Fruit fly (Drosophila melanogaster) whole organism, wandering third instar larva: ENCODE results near the gene Actn3.
A peak's percentile ranks its signal among the peaks of the same experiment; 100 is the strongest.

Experiments
- Abd-B ChIP-seq: fragments of >200 bp; optimal IDR thresholded peaks from 2 replicates; lab custom pipeline; 2017; ENCODE audit warnings: missing biosample characterization, missing genetic modification characterization
- CG32264 ChIP-seq: fragments of 200-800 bp; sonication (Bioruptor generic); optimal IDR thresholded peaks from 2 replicates; lab custom pipeline; 2016; ENCODE audit warnings: missing biosample characterization, missing genetic modification characterization
- CG9705 ChIP-seq: fragments of 200-800 bp; sonication (Bioruptor generic); optimal IDR thresholded peaks from 2 replicates; lab custom pipeline; 2018; ENCODE audit warnings: missing biosample characterization, mild to moderate bottlenecking, missing genetic modification characterization
- CrebA ChIP-seq: fragments of 200-800 bp; sonication (Bioruptor generic); optimal IDR thresholded peaks from 2 replicates; lab custom pipeline; 2016; ENCODE audit warnings: missing biosample characterization, mild to moderate bottlenecking, missing genetic modification characterization, borderline replicate concordance
- Dfd ChIP-seq: fragments of >200 bp; optimal IDR thresholded peaks from 2 replicates; lab custom pipeline; 2017; ENCODE audit warnings: missing biosample characterization, missing genetic modification characterization
- Dif ChIP-seq: fragments of 200-275, 200-300 bp; sonication (Bioruptor generic); optimal IDR thresholded peaks from 2 replicates; lab custom pipeline; 2018; ENCODE audit warnings: missing biosample characterization, missing genetic modification characterization; ENCODE audit not compliant: partially characterized antibody
- GATAd ChIP-seq: sonication (Bioruptor generic); optimal IDR thresholded peaks from 2 replicates; lab custom pipeline; 2016; ENCODE audit warnings: missing biosample characterization, missing genetic modification characterization
- HLH106 ChIP-seq: fragments of 200-800 bp; optimal IDR thresholded peaks from 3 replicates; lab custom pipeline; 2019; ENCODE audit warnings: missing biosample characterization, mild to moderate bottlenecking, missing genetic modification characterization, moderate library complexity
- Hnf4 ChIP-seq: fragments of 200-800 bp; sonication (Bioruptor generic); optimal IDR thresholded peaks from 2 replicates; lab custom pipeline; 2016; ENCODE audit warnings: missing biosample characterization, mild to moderate bottlenecking, missing genetic modification characterization
- Hr78 ChIP-seq: fragments of >200 bp; optimal IDR thresholded peaks from 2 replicates; lab custom pipeline; 2017; ENCODE audit warnings: missing biosample characterization, missing genetic modification characterization
- Hr83 ChIP-seq: fragments of 200-300 bp; sonication (Bioruptor generic); optimal IDR thresholded peaks from 2 replicates; lab custom pipeline; 2016; ENCODE audit warnings: missing biosample characterization, mild to moderate bottlenecking, missing genetic modification characterization, moderate library complexity; ENCODE audit not compliant: poor library complexity, severe bottlenecking
- Jra ChIP-seq: sonication (Bioruptor generic); optimal IDR thresholded peaks from 2 replicates; lab custom pipeline; 2016; ENCODE audit warnings: missing biosample characterization, missing genetic modification characterization
- Mio ChIP-seq: sonication (Bioruptor generic); optimal IDR thresholded peaks from 2 replicates; lab custom pipeline; 2016; ENCODE audit warnings: missing biosample characterization, missing genetic modification characterization
- Myc ChIP-seq: fragments of >200 bp; optimal IDR thresholded peaks from 2 replicates; lab custom pipeline; 2017
- N ChIP-seq: fragments of >200 bp; optimal IDR thresholded peaks from 2 replicates; lab custom pipeline; 2018; ENCODE audit warnings: missing biosample characterization, missing external identifiers, missing genetic modification characterization
- OdsH ChIP-seq: fragments of 200-800 bp; sonication (Bioruptor generic); optimal IDR thresholded peaks from 2 replicates; lab custom pipeline; 2016; ENCODE audit warnings: missing biosample characterization, mild to moderate bottlenecking, missing genetic modification characterization
- Rel ChIP-seq, 2 experiments: fragments of 200-800 bp; sonication (Bioruptor generic) in 1 of 2; optimal IDR thresholded peaks; 2 replicates in 1 of 2; 3 replicates in 1 of 2; lab custom pipeline; 2016 to 2019; ENCODE audit warnings: mild to moderate bottlenecking in 2 of 2, missing biosample characterization in 2 of 2, missing genetic modification characterization in 2 of 2, moderate library complexity in 1 of 2
- Sp1 ChIP-seq: fragments of 200-800 bp; sonication (Bioruptor generic); optimal IDR thresholded peaks from 3 replicates; lab custom pipeline; 2019; ENCODE audit warnings: missing biosample characterization, mild to moderate bottlenecking, missing genetic modification characterization, moderate library complexity
- Vsx2 ChIP-seq: fragments of 200-300, 225-300 bp; sonication (Bioruptor generic); optimal IDR thresholded peaks from 2 replicates; lab custom pipeline; 2018; ENCODE audit warnings: missing biosample characterization, missing genetic modification characterization; ENCODE audit not compliant: partially characterized antibody
- br ChIP-seq: fragments of 200-800 bp; sonication (Bioruptor generic); optimal IDR thresholded peaks from 2 replicates; lab custom pipeline; 2016; ENCODE audit warnings: missing biosample characterization, missing genetic modification characterization
- brk ChIP-seq: fragments of 200-800 bp; sonication (Bioruptor generic); optimal IDR thresholded peaks from 2 replicates; lab custom pipeline; 2016; ENCODE audit warnings: missing biosample characterization, mild to moderate bottlenecking, missing genetic modification characterization
- dl ChIP-seq, 2 experiments: fragments of 175-275, 200-275 bp in 1 of 2; fragments of 200-275 bp in 1 of 2; sonication (Bioruptor generic); optimal IDR thresholded peaks; lab custom pipeline; 2018; ENCODE audit warnings: mild to moderate bottlenecking in 2 of 2, missing biosample characterization in 2 of 2, missing genetic modification characterization in 2 of 2, moderate library complexity in 2 of 2; ENCODE audit not compliant: partially characterized antibody in 2 of 2, insufficient read depth in 1 of 2
- dmrt93B ChIP-seq: fragments of 200-800 bp; sonication (Bioruptor generic); optimal IDR thresholded peaks from 2 replicates; lab custom pipeline; 2018; ENCODE audit warnings: missing biosample characterization, mild to moderate bottlenecking, missing genetic modification characterization
- dsf ChIP-seq: sonication (Bioruptor generic); optimal IDR thresholded peaks from 2 replicates; lab custom pipeline; 2016; ENCODE audit warnings: missing biosample characterization, missing genetic modification characterization, borderline replicate concordance
- ey ChIP-seq: fragments of 200-800 bp; sonication (Bioruptor generic); optimal IDR thresholded peaks from 2 replicates; lab custom pipeline; 2016; ENCODE audit warnings: missing biosample characterization, missing genetic modification characterization
- foxo ChIP-seq, 2 experiments: fragments of 200-800 bp; sonication (Bioruptor generic); optimal IDR thresholded peaks; 2 replicates in 1 of 2; 3 replicates in 1 of 2; lab custom pipeline; 2016 to 2017; ENCODE audit warnings: missing biosample characterization in 2 of 2, missing genetic modification characterization in 2 of 2
- fru ChIP-seq: fragments of 200-800 bp; sonication (Bioruptor generic); optimal IDR thresholded peaks from 3 replicates; lab custom pipeline; 2016; ENCODE audit warnings: missing biosample characterization, mild to moderate bottlenecking, missing genetic modification characterization
- h ChIP-seq: fragments of 200-800 bp; sonication (Bioruptor generic); optimal IDR thresholded peaks from 3 replicates; lab custom pipeline; 2016; ENCODE audit warnings: missing biosample characterization, mild to moderate bottlenecking, missing genetic modification characterization
- jim ChIP-seq: fragments of 175-275, 200-325 bp; sonication (Bioruptor generic); optimal IDR thresholded peaks from 2 replicates; lab custom pipeline; 2016; ENCODE audit warnings: missing biosample characterization, mild to moderate bottlenecking, missing genetic modification characterization
- lola ChIP-seq: fragments of >200 bp; optimal IDR thresholded peaks from 2 replicates; lab custom pipeline; 2017; ENCODE audit warnings: missing biosample characterization, missing genetic modification characterization
- pan ChIP-seq: fragments of >200 bp; optimal IDR thresholded peaks from 2 replicates; lab custom pipeline; 2017
- psq ChIP-seq: fragments of 200-800 bp; sonication (Bioruptor generic); optimal IDR thresholded peaks from 3 replicates; lab custom pipeline; 2017; ENCODE audit warnings: missing biosample characterization, mild to moderate bottlenecking, missing genetic modification characterization, moderate library complexity
- rgr ChIP-seq: fragments of 200-800 bp; sonication (Bioruptor generic); optimal IDR thresholded peaks from 3 replicates; lab custom pipeline; 2016; ENCODE audit warnings: missing biosample characterization, mild to moderate bottlenecking, missing genetic modification characterization
- sage ChIP-seq: fragments of 200-800 bp; sonication (Bioruptor generic); optimal IDR thresholded peaks from 2 replicates; lab custom pipeline; 2016; ENCODE audit warnings: missing biosample characterization, mild to moderate bottlenecking, missing genetic modification characterization
- sv ChIP-seq: fragments of 200-800 bp; sonication (Bioruptor generic); optimal IDR thresholded peaks from 3 replicates; lab custom pipeline; 2016; ENCODE audit warnings: missing biosample characterization, missing genetic modification characterization
- tai ChIP-seq: sonication (Bioruptor generic); optimal IDR thresholded peaks from 2 replicates; lab custom pipeline; 2016; ENCODE audit warnings: missing biosample characterization, missing genetic modification characterization
- usp ChIP-seq: fragments of >200 bp; optimal IDR thresholded peaks from 2 replicates; lab custom pipeline; 2017; ENCODE audit warnings: missing biosample characterization, missing genetic modification characterization
- woc ChIP-seq: sonication (Bioruptor generic); optimal IDR thresholded peaks from 2 replicates; lab custom pipeline; 2016; ENCODE audit warnings: missing biosample characterization, mild to moderate bottlenecking, missing genetic modification characterization

Gene Actn3

DNA sequence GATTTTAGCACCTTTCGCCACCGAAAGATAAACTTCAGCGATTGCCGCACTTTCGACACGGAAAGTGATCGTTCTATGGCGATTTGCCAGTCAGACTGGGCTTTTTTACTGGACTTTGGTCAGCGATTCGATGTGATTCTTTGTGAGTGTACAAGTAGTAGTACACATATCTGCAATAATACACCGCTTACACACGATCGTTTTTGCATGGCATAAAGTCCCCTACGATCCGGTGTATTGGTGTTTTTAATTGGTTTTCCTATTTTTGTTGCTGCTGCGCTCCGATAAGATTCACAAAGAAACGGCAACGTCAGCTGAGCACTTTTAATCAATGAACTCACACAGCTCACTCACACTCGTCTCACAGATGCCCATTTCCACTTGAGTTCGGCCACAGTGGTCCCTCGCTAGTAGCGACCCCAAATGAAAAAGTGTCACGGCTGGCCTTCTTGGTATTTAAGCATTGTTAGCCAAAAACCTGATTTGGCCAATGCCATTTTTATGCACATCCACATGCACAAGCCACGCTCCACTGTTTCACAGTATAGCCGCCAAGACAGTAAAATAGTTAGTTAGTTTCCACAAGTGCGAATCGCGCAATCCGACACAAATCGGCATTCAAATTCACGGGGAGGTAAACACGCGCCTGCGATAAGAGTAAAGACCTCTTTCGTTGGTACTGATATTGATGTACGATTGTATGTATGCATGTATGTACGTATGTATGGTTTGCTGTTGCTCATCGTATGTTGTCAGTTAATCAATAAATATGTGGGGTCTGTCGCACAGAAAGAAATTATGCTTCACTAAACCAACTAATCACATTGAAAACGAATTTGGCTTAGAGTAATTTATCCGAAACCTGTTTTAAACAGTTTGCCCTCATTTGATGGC, 8.8 kb upstream of the Actn3 start:
- peak; percentile 97 for TF ChIP-seq h (GFP tag; lab: Kevin White, UChicago)
- TF ChIP-seq dl (GFP tag; optimal IDR thresholded peaks at IDR 0.05; lab: Kevin White, UChicago; ENCODE audit: insufficient read depth in 1 of 2, partially characterized antibody in 2 of 2), result no peak
- peak; percentile 86 for TF ChIP-seq Sp1
- peak; percentile 91 for TF ChIP-seq HLH106 (tag; lab: Kevin White, UChicago)
- peak; percentile 95 for TF ChIP-seq fru (GFP tag; lab: Kevin White, UChicago)
- peak; percentile 83 for TF ChIP-seq psq
- TF ChIP-seq CrebA (GFP tag; lab: Kevin White, UChicago), result peak; percentile 66
- TF ChIP-seq Jra (GFP tag; lab: Kevin White, UChicago), result peak; percentile 78
- peak; percentile 70 for TF ChIP-seq tai (GFP tag; lab: Kevin White, UChicago)
- no peak for TF ChIP-seq Rel (GFP tag; optimal IDR thresholded peaks at IDR 0.05; lab: Kevin White, UChicago)
- TF ChIP-seq Rel (tag; optimal IDR thresholded peaks at IDR 0.05; lab: Kevin White, UChicago), result peak; percentile 97
- TF ChIP-seq woc (GFP tag; lab: Kevin White, UChicago), result peak; percentile 87
- TF ChIP-seq Abd-B, result no peak
- TF ChIP-seq OdsH (GFP tag; lab: Kevin White, UChicago), result peak; percentile 93
- TF ChIP-seq foxo (GFP tag; optimal IDR thresholded peaks at IDR 0.05; lab: Kevin White, UChicago), result peak; percentile 90 to 96
- TF ChIP-seq Hr78 (GFP tag; lab: Kevin White, UChicago), result no peak
- TF ChIP-seq jim (GFP tag; lab: Kevin White, UChicago), result no peak
- peak; percentile 49 for TF ChIP-seq Hr83 (GFP tag; lab: Kevin White, UChicago)
- TF ChIP-seq Myc (lab: Kevin White, UChicago), result no peak
- peak; percentile 87 for TF ChIP-seq sv (GFP tag; lab: Kevin White, UChicago)
- TF ChIP-seq dmrt93B (GFP tag; lab: Kevin White, UChicago), result peak; percentile 77
- peak; percentile 57 for TF ChIP-seq sage (GFP tag; lab: Kevin White, UChicago)
- peak; percentile 83 for TF ChIP-seq Mio (GFP tag; lab: Kevin White, UChicago)
- no peak for TF ChIP-seq dsf (GFP tag; lab: Kevin White, UChicago)
- no peak for TF ChIP-seq Dif (GFP tag; lab: Kevin White, UChicago)
- TF ChIP-seq usp (GFP tag; lab: Kevin White, UChicago), result no peak
- no peak for TF ChIP-seq Dfd
- peak; percentile 91 for TF ChIP-seq rgr
- peak; percentile 64 for TF ChIP-seq CG9705 (GFP tag; lab: Kevin White, UChicago)
- peak; percentile 24 for TF ChIP-seq brk (GFP tag; lab: Kevin White, UChicago)
- peak; percentile 90 for TF ChIP-seq CG32264 (GFP tag; lab: Kevin White, UChicago)
- TF ChIP-seq ey, result peak; percentile 96
- TF ChIP-seq lola (GFP tag; lab: Kevin White, UChicago), result no peak
- TF ChIP-seq pan (lab: Kevin White, UChicago), result no peak
- peak; percentile 86 for TF ChIP-seq Hnf4 (GFP tag; lab: Kevin White, UChicago)
- TF ChIP-seq Vsx2 (GFP tag; lab: Kevin White, UChicago), result no peak
- no peak for TF ChIP-seq N (GFP tag; lab: Kevin White, UChicago)
- peak; percentile 95 for TF ChIP-seq br (GFP tag; lab: Kevin White, UChicago)
- TF ChIP-seq GATAd (GFP tag; lab: Kevin White, UChicago), result no peak
- TF ChIP-seq, all 38 proteins: peak for 24

DNA sequence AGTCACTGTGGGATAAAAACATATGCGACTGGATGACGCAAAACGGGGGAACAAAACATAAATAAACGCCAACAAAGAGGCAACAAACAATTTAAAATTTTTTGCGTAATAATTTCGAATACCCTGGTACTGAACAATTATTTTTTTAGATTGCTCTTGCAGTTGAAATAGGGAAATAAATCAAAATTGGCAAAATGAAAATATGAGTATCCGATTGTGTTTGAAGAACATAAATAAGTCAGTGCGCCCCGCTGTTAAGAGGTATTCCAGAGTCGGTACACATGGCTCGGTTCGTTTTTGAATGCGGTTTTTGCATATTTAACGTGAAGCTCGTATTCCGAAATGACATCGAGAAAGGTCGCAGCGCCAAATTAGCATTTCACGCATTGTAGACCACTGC, 8.0 kb upstream of the Actn3 start:
- TF ChIP-seq Hnf4 (GFP tag; lab: Kevin White, UChicago) (peak; percentile 4), fru (GFP tag; lab: Kevin White, UChicago) (peak; percentile 66), psq (peak; percentile 39), lola (GFP tag; lab: Kevin White, UChicago) (no peak), HLH106 (tag; lab: Kevin White, UChicago) (peak; percentile 62), OdsH (GFP tag; lab: Kevin White, UChicago) (peak; percentile 32), foxo (GFP tag; optimal IDR thresholded peaks at IDR 0.05; lab: Kevin White, UChicago) (peak in 1 of 2 experiments; percentile 67), pan (lab: Kevin White, UChicago) (peak; percentile 21), CG32264 (GFP tag; lab: Kevin White, UChicago) (no peak), rgr (peak; percentile 39), Sp1 (peak; percentile 11), Hr78 (GFP tag; lab: Kevin White, UChicago) (no peak), dmrt93B (GFP tag; lab: Kevin White, UChicago) (peak; percentile 46), woc (GFP tag; lab: Kevin White, UChicago) (peak; percentile 1), ey (peak; percentile 50), dsf (GFP tag; lab: Kevin White, UChicago) (no peak), br (GFP tag; lab: Kevin White, UChicago) (peak; percentile 57), tai (GFP tag; lab: Kevin White, UChicago) (no peak), h (GFP tag; lab: Kevin White, UChicago) (peak; percentile 35)
